Fruit fly (Drosophila melanogaster) whole organism, embryonic: ENCODE measurements around the gene nkt.

Experiments used
- Awh ChIP-seq: fragments of 200-800 bp; sonication (Bioruptor generic); IDR thresholded peaks from 2 replicates; pipeline ENCODE4, ENCODE4 v1.3.6; 2022; ENCODE audit warnings: missing biosample characterization, missing genetic modification characterization
- BEAF-32 ChIP-seq: fragments of 200-800 bp; sonication (Bioruptor generic); optimal IDR thresholded peaks from 3 replicates; lab custom pipeline; 2017; ENCODE audit warnings: missing biosample characterization, missing genetic modification characterization, mild to moderate bottlenecking, moderate library complexity, missing genetic modification reagents
- CG10462 ChIP-seq: fragments of 200-800 bp; sonication (Bioruptor generic); optimal IDR thresholded peaks from 2 replicates; lab custom pipeline; 2016; ENCODE audit warnings: missing biosample characterization, missing genetic modification characterization
- CG11093 ChIP-seq: fragments of 200-800 bp; sonication (Bioruptor generic); IDR thresholded peaks from 3 replicates; pipeline ENCODE4 v1.3.6; 2022; ENCODE audit warnings: missing biosample characterization, missing genetic modification characterization
- CG11398 ChIP-seq: fragments of 200-800 bp; sonication (Bioruptor generic); optimal IDR thresholded peaks from 2 replicates; lab custom pipeline; 2016; ENCODE audit warnings: missing biosample characterization, missing genetic modification characterization
- CG11504 ChIP-seq: fragments of 200-800 bp; sonication (Bioruptor generic); optimal IDR thresholded peaks from 3 replicates; lab custom pipeline; 2019; ENCODE audit warnings: missing biosample characterization, mild to moderate bottlenecking, missing genetic modification characterization, moderate library complexity
- CG13424 ChIP-seq: fragments of 200-800 bp; sonication (Bioruptor generic); optimal IDR thresholded peaks from 2 replicates; lab custom pipeline; 2019; ENCODE audit warnings: missing biosample characterization, mild to moderate bottlenecking, missing genetic modification characterization, moderate library complexity
- CG14014 ChIP-seq: fragments of 200-800 bp; sonication (Bioruptor generic); IDR thresholded peaks from 2 replicates; pipeline ENCODE4 v1.3.6; 2022; ENCODE audit warnings: missing biosample characterization, missing genetic modification characterization
- CG14965 ChIP-seq: fragments of 200-800 bp; sonication (Bioruptor generic); optimal IDR thresholded peaks from 2 replicates; lab custom pipeline; 2016; ENCODE audit warnings: missing biosample characterization, missing genetic modification characterization, borderline replicate concordance
- CG15269 ChIP-seq: fragments of 200-800 bp; sonication (Bioruptor generic); optimal IDR thresholded peaks from 2 replicates; lab custom pipeline; 2018; ENCODE audit warnings: missing biosample characterization, mild to moderate bottlenecking, missing genetic modification characterization, moderate library complexity
- CG1603 ChIP-seq: fragments of 200-800 bp; sonication (Bioruptor generic); optimal IDR thresholded peaks from 2 replicates; lab custom pipeline; 2019; ENCODE audit warnings: missing biosample characterization, mild to moderate bottlenecking, missing genetic modification characterization, moderate library complexity
- CG2199 ChIP-seq: fragments of 200-800 bp; sonication (Bioruptor generic); IDR thresholded peaks from 3 replicates; pipeline ENCODE4 v1.3.6; 2022; ENCODE audit warnings: missing biosample characterization, missing genetic modification characterization
- CG3163 ChIP-seq: fragments of 200-800 bp; sonication (Bioruptor generic); optimal IDR thresholded peaks from 3 replicates; lab custom pipeline; 2016; ENCODE audit warnings: missing biosample characterization, missing genetic modification characterization
- CG4854 ChIP-seq: fragments of 200-800 bp; sonication (Bioruptor generic); optimal IDR thresholded peaks from 2 replicates; lab custom pipeline; 2016; ENCODE audit warnings: missing biosample characterization, missing genetic modification characterization, inconsistent platforms
- CG7372 ChIP-seq: fragments of 200-800 bp; sonication (Bioruptor generic); IDR thresholded peaks from 2 replicates; pipeline ENCODE4 v1.3.6; 2022; ENCODE audit warnings: missing biosample characterization, missing genetic modification characterization
- CG8359 ChIP-seq: fragments of 200-800 bp; sonication (Bioruptor generic); optimal IDR thresholded peaks from 2 replicates; lab custom pipeline; 2017; ENCODE audit warnings: missing biosample characterization, mild to moderate bottlenecking, missing genetic modification characterization, borderline replicate concordance
- CG9437 ChIP-seq: fragments of 200-800 bp; sonication (Bioruptor generic); optimal IDR thresholded peaks from 2 replicates; lab custom pipeline; 2018; ENCODE audit warnings: missing biosample characterization, mild to moderate bottlenecking, missing genetic modification characterization
- CG9797 ChIP-seq: fragments of 200-800 bp; sonication (Bioruptor generic); optimal IDR thresholded peaks from 3 replicates; lab custom pipeline; 2018; ENCODE audit warnings: missing biosample characterization, mild to moderate bottlenecking, missing genetic modification characterization
- Dek ChIP-seq: fragments of 200-800 bp; sonication (Bioruptor generic); optimal IDR thresholded peaks from 3 replicates; lab custom pipeline; 2019; ENCODE audit warnings: missing biosample characterization, mild to moderate bottlenecking, missing genetic modification characterization, moderate library complexity
- E2f2 ChIP-seq: fragments of 200-800 bp; sonication (Bioruptor generic); IDR thresholded peaks from 2 replicates; pipeline ENCODE4 v1.3.6; 2022; ENCODE audit warnings: missing biosample characterization, missing genetic modification characterization
- Elba2 ChIP-seq: fragments of 200-800 bp; sonication (Bioruptor generic); optimal IDR thresholded peaks from 3 replicates; lab custom pipeline; 2016; ENCODE audit warnings: missing biosample characterization, missing genetic modification characterization
- Ets97D ChIP-seq: fragments of 200-800 bp; sonication (Bioruptor generic); optimal IDR thresholded peaks from 3 replicates; lab custom pipeline; 2016; ENCODE audit warnings: missing biosample characterization, missing genetic modification characterization
- MESR4 ChIP-seq: fragments of 200-800 bp; sonication (Bioruptor generic); optimal IDR thresholded peaks from 2 replicates; lab custom pipeline; 2018; ENCODE audit warnings: missing biosample characterization, mild to moderate bottlenecking, missing genetic modification characterization, moderate library complexity
- Neu2 ChIP-seq: fragments of 200-800 bp; sonication (Bioruptor generic); optimal IDR thresholded peaks from 3 replicates; lab custom pipeline; 2016; ENCODE audit warnings: missing biosample characterization, missing genetic modification characterization, borderline replicate concordance
- Oli ChIP-seq: fragments of 200-800 bp; sonication (Bioruptor generic); optimal IDR thresholded peaks from 2 replicates; lab custom pipeline; 2018; ENCODE audit warnings: missing biosample characterization, mild to moderate bottlenecking, missing genetic modification characterization, moderate library complexity
- Pdp1 ChIP-seq, 2 experiments: fragments of 200-800 bp; sonication (Bioruptor generic); optimal IDR thresholded peaks; 3 replicates each; lab custom pipeline; 2016; ENCODE audit warnings: missing biosample characterization in 2 of 2, missing genetic modification characterization in 2 of 2, mild to moderate bottlenecking in 1 of 2, moderate library complexity in 1 of 2
- Sox100B ChIP-seq: fragments of 200-800 bp; sonication (Bioruptor generic); optimal IDR thresholded peaks from 3 replicates; lab custom pipeline; 2018; ENCODE audit warnings: missing biosample characterization, mild to moderate bottlenecking, missing genetic modification characterization
- chinmo ChIP-seq: fragments of 200-800 bp; sonication (Bioruptor generic); IDR thresholded peaks from 4 replicates; pipeline ENCODE4 v1.3.6; 2022; ENCODE audit warnings: missing biosample characterization, missing genetic modification characterization; ENCODE audit not compliant: partially characterized antibody
- crp ChIP-seq, 2 experiments: fragments of 200-800 bp; sonication (Bioruptor generic); optimal IDR thresholded peaks; 2 replicates in 1 of 2; 3 replicates in 1 of 2; lab custom pipeline; 2017; ENCODE audit warnings: missing biosample characterization in 2 of 2, missing genetic modification characterization in 2 of 2, mild to moderate bottlenecking in 1 of 2, moderate library complexity in 1 of 2
- dpn ChIP-seq, 2 experiments: fragments of 200-800 bp; sonication (Bioruptor generic); optimal IDR thresholded peaks; 3 replicates each; lab custom pipeline; 2016; ENCODE audit warnings: missing biosample characterization in 2 of 2, missing genetic modification characterization in 2 of 2
- en ChIP-seq: fragments of 200-800 bp; sonication (Bioruptor generic); optimal IDR thresholded peaks from 2 replicates; lab custom pipeline; 2016; ENCODE audit warnings: missing biosample characterization, missing genetic modification characterization
- ftz-f1 ChIP-seq: fragments of 200-800 bp; sonication (Bioruptor generic); optimal IDR thresholded peaks from 2 replicates; lab custom pipeline; 2016; ENCODE audit warnings: missing biosample characterization, missing genetic modification characterization
- gem ChIP-seq: fragments of 200-800 bp; sonication (Bioruptor generic); optimal IDR thresholded peaks from 2 replicates; lab custom pipeline; 2019; ENCODE audit warnings: missing biosample characterization, mild to moderate bottlenecking, missing genetic modification characterization, moderate library complexity
- gro ChIP-seq: fragments of 200-800 bp; sonication (Bioruptor generic); optimal IDR thresholded peaks from 2 replicates; lab custom pipeline; 2016; ENCODE audit warnings: missing biosample characterization, missing genetic modification characterization
- gsb-n ChIP-seq: fragments of 200-800 bp; sonication (Bioruptor generic); optimal IDR thresholded peaks from 3 replicates; lab custom pipeline; 2018; ENCODE audit warnings: missing biosample characterization, mild to moderate bottlenecking, missing genetic modification characterization
- h ChIP-seq: fragments of >200 bp; optimal IDR thresholded peaks from 2 replicates; lab custom pipeline; 2017
- ind ChIP-seq: fragments of 200-800 bp; sonication (Bioruptor generic); optimal IDR thresholded peaks from 3 replicates; lab custom pipeline; 2016; ENCODE audit warnings: missing biosample characterization, missing genetic modification characterization
- inv ChIP-seq: fragments of 200-800 bp; sonication (Bioruptor generic); IDR thresholded peaks from 2 replicates; pipeline ENCODE4 v1.3.6; 2022; ENCODE audit warnings: missing biosample characterization, missing genetic modification characterization; ENCODE audit not compliant: partially characterized antibody
- kah ChIP-seq: fragments of 200-800 bp; sonication (Bioruptor generic); optimal IDR thresholded peaks from 2 replicates; lab custom pipeline; 2018; ENCODE audit warnings: missing biosample characterization, mild to moderate bottlenecking, missing genetic modification characterization
- lbe ChIP-seq: fragments of 200-800 bp; sonication (Bioruptor generic); optimal IDR thresholded peaks from 2 replicates; lab custom pipeline; 2016; ENCODE audit warnings: missing biosample characterization, mild to moderate bottlenecking, missing genetic modification characterization
- ranshi ChIP-seq: fragments of 200-800 bp; sonication (Bioruptor generic); IDR thresholded peaks from 2 replicates; pipeline ENCODE4 v1.3.6; 2022; ENCODE audit warnings: missing biosample characterization, missing genetic modification characterization
- row ChIP-seq: fragments of 200-800 bp; sonication (Bioruptor generic); IDR thresholded peaks from 3 replicates; pipeline ENCODE4 v1.3.6; 2022; ENCODE audit warnings: missing biosample characterization, missing genetic modification characterization
- salm ChIP-seq: fragments of 200-800 bp; sonication (Bioruptor generic); optimal IDR thresholded peaks from 2 replicates; lab custom pipeline; 2018; ENCODE audit warnings: missing biosample characterization, mild to moderate bottlenecking, missing genetic modification characterization
- sc ChIP-seq, 3 experiments: fragments of >200 bp in 2 of 3; fragments of 200-800 bp in 1 of 3; sonication (Bioruptor generic) in 1 of 3; optimal IDR thresholded peaks; 2 replicates in 2 of 3; 3 replicates in 1 of 3; lab custom pipeline; 2017; ENCODE audit warnings: mild to moderate bottlenecking in 1 of 3, missing biosample characterization in 1 of 3, missing genetic modification characterization in 1 of 3, missing genetic modification reagents in 1 of 3
- slou ChIP-seq: fragments of 200-800 bp; sonication (Bioruptor generic); optimal IDR thresholded peaks from 3 replicates; lab custom pipeline; 2016; ENCODE audit warnings: missing biosample characterization, missing genetic modification characterization
- tin ChIP-seq: fragments of 200-800 bp; sonication (Bioruptor generic); optimal IDR thresholded peaks from 3 replicates; lab custom pipeline; 2016; ENCODE audit warnings: missing biosample characterization, missing genetic modification characterization
- unpg ChIP-seq: fragments of 200-800 bp; sonication (Bioruptor generic); optimal IDR thresholded peaks from 3 replicates; lab custom pipeline; 2018; ENCODE audit warnings: missing biosample characterization, mild to moderate bottlenecking, missing genetic modification characterization, moderate library complexity
- yki ChIP-seq: fragments of >200 bp; optimal IDR thresholded peaks from 3 replicates; lab custom pipeline; 2018

Gene nkt

dm6 chr3L:11214406-11215243, 13.5 kb downstream of the nkt start, which contains the start of gene CG42671:
TSS of gene CG42671 (plus strand) at chr3L:11214505.
- TF ChIP-seq CG9797 (peak; percentile 48), sc (optimal IDR thresholded peaks at IDR 0.05; lab: Kevin White, UChicago) (no peak), sc (GFP tag; optimal IDR thresholded peaks at IDR 0.05; lab: Kevin White, UChicago) (no peak), ind (GFP tag; lab: Kevin White, UChicago) (no peak), CG11504 (tag; lab: Kevin White, UChicago) (peak; percentile 58), BEAF-32 (GFP tag; lab: Kevin White, UChicago) (peak; percentile 16), en (GFP tag; lab: Kevin White, UChicago) (no peak), salm (tag; lab: Kevin White, UChicago) (no peak), crp (GFP tag; optimal IDR thresholded peaks at IDR 0.05; lab: Kevin White, UChicago) (no peak), Ets97D (GFP tag; lab: Kevin White, UChicago) (peak; percentile 56), CG2199 (GFP tag; lab: Robert Waterston, UW) (0 out of 3 replicates have a peak, but pooled peaks have one; percentile 46), kah (GFP tag; lab: Kevin White, UChicago) (peak; percentile 96), CG14965 (GFP tag; lab: Kevin White, UChicago) (no peak), CG13424 (tag; lab: Kevin White, UChicago) (peak; percentile 3), CG10462 (GFP tag; lab: Kevin White, UChicago) (no peak), CG14014 (GFP tag; lab: Robert Waterston, UW) (no peak), Elba2 (GFP tag; lab: Kevin White, UChicago) (peak; percentile 84), Oli (no peak), Sox100B (GFP tag; lab: Kevin White, UChicago) (no peak), dpn (GFP tag; optimal IDR thresholded peaks at IDR 0.05; lab: Kevin White, UChicago) (no peak), CG3163 (GFP tag; lab: Kevin White, UChicago) (no peak), Neu2 (no peak), row (GFP tag; lab: Robert Waterston, UW) (peak; percentile 40; the same call in 1 of the 3 replicates), CG1603 (peak; percentile 17), Pdp1 (GFP tag; optimal IDR thresholded peaks at IDR 0.05; lab: Kevin White, UChicago) (peak in 1 of 2 experiments; percentile 95), unpg (GFP tag; lab: Kevin White, UChicago) (peak; percentile 7), CG8359 (GFP tag; lab: Kevin White, UChicago) (no peak), h (lab: Kevin White, UChicago) (no peak), gro (GFP tag; lab: Kevin White, UChicago) (no peak), gsb-n (tag; lab: Kevin White, UChicago) (peak; percentile 10), inv (GFP tag; lab: Robert Waterston, UW) (no peak), CG11093 (no peak), lbe (GFP tag; lab: Kevin White, UChicago) (peak; percentile 49), CG4854 (GFP tag; lab: Kevin White, UChicago) (no peak), E2f2 (GFP tag; lab: Robert Waterston, UW) (peak; percentile 52; the same call in 1 of the 2 replicates), tin (GFP tag; lab: Kevin White, UChicago) (no peak), CG7372 (GFP tag; lab: Robert Waterston, UW) (no peak), Awh (GFP tag; lab: Robert Waterston, UW) (no peak), chinmo (GFP tag; lab: Robert Waterston, UW) (peak; percentile 63; the same call in 2 of the 4 replicates), ranshi (GFP tag; lab: Robert Waterston, UW) (no peak), CG11398 (GFP tag; lab: Kevin White, UChicago) (no peak), slou (no peak), CG15269 (tag; lab: Kevin White, UChicago) (peak; percentile 12), CG9437 (no peak), Dek (peak; percentile 14), yki (peak; percentile 8), MESR4 (peak; percentile 8), gem (tag; lab: Kevin White, UChicago) (peak; percentile 30), ftz-f1 (GFP tag; lab: Kevin White, UChicago) (no peak)
